Worm (Caenorhabditis elegans) whole organism, young adult: ENCODE results near the gene pcp-4.

Experiments
- C06A6.2 ChIP-seq: fragments of 200-800 bp; sonication (Bioruptor generic); conservative IDR thresholded peaks from 2 replicates; pipeline ENCODE4 v1.3.6; 2022; ENCODE audit warnings: missing genetic modification characterization, missing compliant biosample characterization
- attf-5 ChIP-seq: fragments of 200-800 bp; sonication (Bioruptor generic); optimal IDR thresholded peaks from 2 replicates; lab custom pipeline; 2018; ENCODE audit warnings: mild to moderate bottlenecking, missing genetic modification characterization, missing compliant biosample characterization
- ceh-79 ChIP-seq: sonication (generic microtip); optimal IDR thresholded peaks from 2 replicates; lab custom pipeline; 2017; ENCODE audit warnings: mild to moderate bottlenecking, missing genetic modification characterization, missing compliant biosample characterization
- efl-1 ChIP-seq: fragments of 150-350 bp; optimal IDR thresholded peaks from 2 replicates; lab custom pipeline; 2014; ENCODE audit warnings: missing biosample characterization, missing genetic modification reagents, missing genetic modification characterization
- fkh-3 ChIP-seq: sonication (generic microtip); optimal IDR thresholded peaks from 2 replicates; lab custom pipeline; 2016; ENCODE audit warnings: mild to moderate bottlenecking, missing genetic modification characterization, missing compliant biosample characterization
- lin-26 ChIP-seq: fragments of 200-800 bp; sonication (Bioruptor generic); IDR thresholded peaks from 2 replicates; pipeline ENCODE4 v1.3.6; 2022; ENCODE audit warnings: missing genetic modification reagents, missing genetic modification characterization, missing compliant biosample characterization
- lsl-1 ChIP-seq: fragments of 200-800 bp; sonication (Bioruptor generic); optimal IDR thresholded peaks from 2 replicates; lab custom pipeline; 2018; ENCODE audit warnings: mild to moderate bottlenecking, missing genetic modification characterization, moderate library complexity, missing compliant biosample characterization
- sea-2 ChIP-seq: fragments of 200-800 bp; sonication (Bioruptor generic); IDR thresholded peaks from 2 replicates; pipeline ENCODE4 v1.3.6; 2022; ENCODE audit warnings: missing genetic modification characterization, missing compliant biosample characterization

- no peak for TF ChIP-seq ceh-79 (tag; lab: Kevin White, UChicago)
- no peak for TF ChIP-seq attf-5 (GFP tag; lab: Kevin White, UChicago)
- no peak for TF ChIP-seq lin-26 (GFP tag; lab: Robert Waterston, UW)
- TF ChIP-seq sea-2 (GFP tag; lab: Robert Waterston, UW): no peak
- TF ChIP-seq efl-1: no peak
- no peak for TF ChIP-seq fkh-3 (tag; lab: Kevin White, UChicago)
- TF ChIP-seq lsl-1 (GFP tag; lab: Kevin White, UChicago): no peak
- TF ChIP-seq C06A6.2: no peak
These were observed 29.4 kb upstream of the pcp-4 start for ce11 chrV:19860225-19860624.
